Worm (Caenorhabditis elegans) whole organism, late embryonic: ENCODE measurements around the gene Y45F10A.7.
"Not testable (repeated sequence)": the region's sequence is repeated elsewhere in the genome, so short reads cannot be mapped to it uniquely, and the experiment has no call there.

Source experiments
- C38D4.7 ChIP-seq: fragments of 200-800 bp; sonication (Bioruptor generic); optimal IDR thresholded peaks from 2 replicates; lab custom pipeline; 2018; ENCODE audit warnings: mild to moderate bottlenecking, missing genetic modification characterization, moderate library complexity, missing compliant biosample characterization
- Y22D7AL.16 ChIP-seq: sonication (generic microtip); optimal IDR thresholded peaks from 2 replicates; lab custom pipeline; 2016; ENCODE audit warnings: missing genetic modification characterization, missing compliant biosample characterization
- ahr-1 ChIP-seq: sonication (generic microtip); optimal IDR thresholded peaks from 2 replicates; lab custom pipeline; 2016; ENCODE audit warnings: missing genetic modification characterization, missing compliant biosample characterization
- ceh-2 ChIP-seq: sonication (generic microtip); optimal IDR thresholded peaks from 2 replicates; lab custom pipeline; 2016; ENCODE audit warnings: missing genotype, missing genetic modification characterization, missing compliant biosample characterization
- ceh-24 ChIP-seq: sonication (generic microtip); optimal IDR thresholded peaks from 2 replicates; lab custom pipeline; 2016; ENCODE audit warnings: mild to moderate bottlenecking, missing genetic modification characterization, missing compliant biosample characterization
- ceh-31 ChIP-seq: sonication (generic microtip); optimal IDR thresholded peaks from 2 replicates; lab custom pipeline; 2016; ENCODE audit warnings: missing genetic modification characterization, missing compliant biosample characterization
- ceh-34 ChIP-seq: sonication (generic microtip); optimal IDR thresholded peaks from 2 replicates; lab custom pipeline; 2016; ENCODE audit warnings: mild to moderate bottlenecking, missing genetic modification characterization, missing compliant biosample characterization
- ceh-45 ChIP-seq: fragments of 200-800 bp; sonication (Bioruptor generic); IDR thresholded peaks from 2 replicates; pipeline ENCODE4 v1.3.6; 2022; ENCODE audit warnings: missing genetic modification reagents, missing genetic modification characterization, missing compliant biosample characterization
- ceh-48 ChIP-seq: sonication (generic microtip); optimal IDR thresholded peaks from 2 replicates; lab custom pipeline; 2016; ENCODE audit warnings: missing genetic modification characterization, inconsistent platforms, missing compliant biosample characterization
- dmd-4 ChIP-seq: sonication (generic microtip); optimal IDR thresholded peaks from 2 replicates; lab custom pipeline; 2016; ENCODE audit warnings: borderline replicate concordance, missing genetic modification characterization, missing compliant biosample characterization
- dve-1 ChIP-seq: sonication (generic microtip); optimal IDR thresholded peaks from 2 replicates; lab custom pipeline; 2017; ENCODE audit warnings: antibody characterized with exemption, mild to moderate bottlenecking, missing genetic modification characterization, missing compliant biosample characterization
- elt-2 ChIP-seq: sonication (generic microtip); optimal IDR thresholded peaks from 2 replicates; lab custom pipeline; 2016; ENCODE audit warnings: missing genetic modification reagents, missing genetic modification characterization, missing compliant biosample characterization
- fax-1 ChIP-seq: sonication (generic microtip); optimal IDR thresholded peaks from 2 replicates; lab custom pipeline; 2016; ENCODE audit warnings: missing genotype, missing genetic modification characterization, missing compliant biosample characterization
- fkh-10 ChIP-seq: fragments of 150-350 bp; optimal IDR thresholded peaks from 2 replicates; lab custom pipeline; 2014; ENCODE audit warnings: missing biosample characterization, missing genetic modification reagents, missing genetic modification characterization
- hlh-13 ChIP-seq: fragments of 200-800 bp; sonication (Bioruptor generic); optimal IDR thresholded peaks from 2 replicates; lab custom pipeline; 2018; ENCODE audit warnings: mild to moderate bottlenecking, missing genetic modification characterization, missing compliant biosample characterization
- hlh-30 ChIP-seq: sonication (generic microtip); optimal IDR thresholded peaks from 2 replicates; lab custom pipeline; 2017; ENCODE audit warnings: antibody characterized with exemption, missing genetic modification characterization, missing compliant biosample characterization; ENCODE audit not compliant: insufficient read depth
- hlh-6 ChIP-seq: sonication (generic microtip); optimal IDR thresholded peaks from 2 replicates; lab custom pipeline; 2016; ENCODE audit warnings: missing genotype, missing genetic modification characterization, missing compliant biosample characterization
- hlh-8 ChIP-seq: sonication (generic microtip); optimal IDR thresholded peaks from 2 replicates; lab custom pipeline; 2016; ENCODE audit warnings: missing genotype, missing genetic modification characterization, missing compliant biosample characterization
- lim-6 ChIP-seq: sonication (generic microtip); optimal IDR thresholded peaks from 2 replicates; lab custom pipeline; 2016; ENCODE audit warnings: missing genetic modification characterization, missing compliant biosample characterization
- lin-11 ChIP-seq: fragments of 200-800 bp; sonication (Bioruptor generic); optimal IDR thresholded peaks from 2 replicates; lab custom pipeline; 2018; ENCODE audit warnings: mild to moderate bottlenecking, missing genetic modification characterization, missing compliant biosample characterization
- madf-2 ChIP-seq: sonication (generic microtip); optimal IDR thresholded peaks from 2 replicates; lab custom pipeline; 2017; ENCODE audit warnings: missing genetic modification characterization, missing compliant biosample characterization
- mec-3 ChIP-seq: sonication (generic microtip); optimal IDR thresholded peaks from 2 replicates; lab custom pipeline; 2016; ENCODE audit warnings: borderline replicate concordance, missing genetic modification characterization, missing compliant biosample characterization
- nfya-1 ChIP-seq: sonication (generic microtip); optimal IDR thresholded peaks from 2 replicates; lab custom pipeline; 2017; ENCODE audit warnings: missing genetic modification characterization, mild to moderate bottlenecking, missing compliant biosample characterization, antibody characterized with exemption, moderate library complexity
- nhr-232 ChIP-seq: sonication (generic microtip); optimal IDR thresholded peaks from 2 replicates; lab custom pipeline; 2016; ENCODE audit warnings: missing genetic modification characterization, missing compliant biosample characterization
- npax-4 ChIP-seq: sonication (generic microtip); optimal IDR thresholded peaks from 2 replicates; lab custom pipeline; 2016; ENCODE audit warnings: missing genetic modification characterization, missing compliant biosample characterization
- pha-4 ChIP-seq: fragments of 150-350 bp; optimal IDR thresholded peaks from 2 replicates; lab custom pipeline; 2018; ENCODE audit warnings: missing biosample characterization, missing genetic modification reagents, missing genetic modification characterization
- pqm-1 ChIP-seq: sonication (generic microtip); optimal IDR thresholded peaks from 2 replicates; lab custom pipeline; 2016; ENCODE audit warnings: missing genetic modification characterization, missing compliant biosample characterization
- rnt-1 ChIP-seq: sonication (generic microtip); optimal IDR thresholded peaks from 2 replicates; lab custom pipeline; 2016; ENCODE audit warnings: missing genetic modification characterization, missing compliant biosample characterization
- sox-2 ChIP-seq: fragments of 200-800 bp; sonication (Bioruptor generic); IDR thresholded peaks from 2 replicates; pipeline ENCODE4 v1.3.6; 2022; ENCODE audit warnings: missing genetic modification reagents, missing genetic modification characterization, missing compliant biosample characterization
- sox-4 ChIP-seq: sonication (generic microtip); optimal IDR thresholded peaks from 2 replicates; lab custom pipeline; 2017; ENCODE audit warnings: mild to moderate bottlenecking, missing genetic modification characterization, inconsistent platforms, missing compliant biosample characterization
- tbx-2 ChIP-seq: sonication (generic microtip); optimal IDR thresholded peaks from 2 replicates; lab custom pipeline; 2016; ENCODE audit warnings: missing genetic modification characterization, missing compliant biosample characterization
- tbx-7 ChIP-seq: sonication (generic microtip); optimal IDR thresholded peaks from 2 replicates; lab custom pipeline; 2016; ENCODE audit warnings: missing genotype, missing genetic modification characterization, missing compliant biosample characterization
- ttx-3 ChIP-seq: sonication (generic microtip); optimal IDR thresholded peaks from 2 replicates; lab custom pipeline; 2016; ENCODE audit warnings: missing genetic modification reagents, missing genetic modification characterization, missing compliant biosample characterization
- unc-55 ChIP-seq: sonication (generic microtip); optimal IDR thresholded peaks from 2 replicates; lab custom pipeline; 2017; ENCODE audit warnings: missing biosample characterization, missing genetic modification reagents, missing genetic modification characterization
- unc-86 ChIP-seq: sonication (generic microtip); optimal IDR thresholded peaks from 2 replicates; lab custom pipeline; 2016; ENCODE audit warnings: missing genetic modification characterization, missing compliant biosample characterization
- ztf-16 ChIP-seq: sonication (generic microtip); optimal IDR thresholded peaks from 2 replicates; lab custom pipeline; 2017; ENCODE audit warnings: missing genetic modification characterization, missing compliant biosample characterization

Gene Y45F10A.7

DNA sequence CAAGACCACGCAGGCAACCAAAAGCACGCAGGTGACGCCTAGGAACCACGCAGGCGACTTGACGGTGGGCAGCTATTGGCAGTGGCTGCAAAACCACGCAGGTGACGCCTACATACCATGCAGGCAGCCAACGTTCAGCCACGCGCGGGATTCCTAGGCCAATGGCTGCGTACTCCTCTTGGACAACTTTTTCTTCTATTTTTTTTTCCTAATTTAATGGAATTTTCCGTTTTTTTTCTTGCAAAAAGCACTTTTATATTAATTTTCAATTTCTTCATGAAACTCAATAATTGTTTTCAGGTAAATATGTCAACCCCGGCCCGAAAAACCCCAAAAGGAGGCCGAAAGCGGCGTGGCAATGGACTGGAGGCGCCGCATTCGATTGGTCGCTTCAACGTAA is 37.2 kb upstream of the Y45F10A.7 start, which contains the start of gene Y38H8A.7:
Y38H8A.7 (plus strand) TSS at position 301 of the 400 bp plus-strand sequence.
- TF ChIP-seq ahr-1 (tag; lab: Kevin White, UChicago); fkh-10 (GFP tag; lab: Kevin White, UChicago); sox-4: not testable (repeated sequence)

DNA sequence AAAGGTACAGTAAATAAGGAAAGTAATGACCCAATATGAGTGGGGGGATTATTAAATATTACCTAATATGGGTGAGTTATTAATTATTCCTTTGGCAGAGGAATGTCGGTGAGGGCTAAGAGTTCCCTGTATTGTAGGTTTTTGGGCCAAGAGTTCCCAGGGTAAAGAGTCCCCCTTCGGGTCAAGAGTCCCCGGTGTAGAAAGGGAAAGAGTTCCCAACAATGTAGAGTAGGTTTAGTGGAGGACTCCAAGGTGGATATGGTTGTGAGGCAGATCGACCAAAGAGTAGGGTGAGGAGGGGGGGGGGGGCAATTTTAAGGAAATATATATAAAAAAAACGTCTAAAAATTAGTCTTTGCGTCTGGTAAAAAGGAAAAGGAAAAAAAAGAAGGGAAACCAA is 35.5 kb upstream of the Y45F10A.7 start:
- TF ChIP-seq hlh-8 (tag; lab: Kevin White, UChicago) (no peak), ceh-2 (tag; lab: Kevin White, UChicago) (no peak), unc-55 (GFP tag; lab: Kevin White, UChicago) (no peak), pha-4 (tag; lab: Kevin White, UChicago) (no peak), lim-6 (no peak), sox-2 (GFP tag; lab: Robert Waterston, UW) (no peak), C38D4.7 (GFP tag; lab: Kevin White, UChicago) (no peak), ztf-16 (no peak), madf-2 (tag; lab: Kevin White, UChicago) (no peak), rnt-1 (tag; lab: Kevin White, UChicago) (no peak)

DNA sequence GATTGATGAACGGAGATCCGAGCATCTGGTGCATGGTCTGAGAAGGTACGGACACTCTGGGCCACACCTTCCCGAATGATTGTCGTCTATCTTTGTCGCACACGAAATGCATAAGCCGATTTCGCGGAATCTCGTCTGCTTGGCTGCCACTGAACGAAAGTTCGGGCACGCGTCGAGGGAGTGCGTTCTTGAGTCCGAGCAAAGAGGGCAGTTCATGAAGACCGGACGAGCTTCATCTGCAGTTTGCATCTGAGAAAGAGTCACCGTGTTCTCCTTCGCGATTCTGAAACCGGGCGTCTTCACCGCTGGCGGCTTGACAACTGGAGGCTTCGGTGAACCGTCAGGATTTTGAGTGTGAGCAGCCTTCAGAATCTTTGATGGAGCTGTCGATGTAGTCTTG is 34.1 kb upstream of the Y45F10A.7 start:
- TF ChIP-seq hlh-30 (tag; lab: Kevin White, UChicago), result no peak
- no peak for TF ChIP-seq elt-2 (tag; lab: Kevin White, UChicago)
- TF ChIP-seq tbx-7, result no peak
- no peak for TF ChIP-seq ceh-31 (tag; lab: Kevin White, UChicago)
- TF ChIP-seq mec-3 (tag; lab: Kevin White, UChicago), result no peak
- TF ChIP-seq ceh-48, result no peak
- no peak for TF ChIP-seq npax-4 (tag; lab: Kevin White, UChicago)
- TF ChIP-seq dve-1 (tag; lab: Kevin White, UChicago), result no peak
- TF ChIP-seq dmd-4 (tag; lab: Kevin White, UChicago), result no peak
- TF ChIP-seq ceh-34 (tag; lab: Kevin White, UChicago), result no peak
- TF ChIP-seq, all 69 proteins: peak for 0

DNA sequence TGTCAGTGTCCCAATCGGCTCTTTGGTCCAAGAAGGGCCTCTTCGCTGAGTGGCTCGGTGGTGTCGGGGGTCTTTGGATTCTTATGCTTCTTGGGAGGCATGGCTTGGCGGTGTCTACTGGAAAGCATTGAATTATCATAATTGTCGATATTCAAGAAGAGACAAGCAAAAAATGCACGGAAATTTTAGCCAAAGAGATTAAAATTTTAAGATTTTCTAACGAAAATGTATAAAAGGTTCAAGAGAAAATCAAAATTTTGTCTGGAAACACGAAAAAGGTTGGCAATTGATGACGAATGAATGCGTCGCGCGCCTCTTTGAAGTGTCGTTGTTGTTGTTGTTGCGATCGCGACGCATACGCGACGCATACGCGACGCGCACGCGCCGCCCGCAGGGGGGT is 31.5 kb upstream of the Y45F10A.7 start, which contains the start of gene Y38H8A.12:
Y38H8A.12 (minus strand) TSS at position 101 of the 400 bp plus-strand sequence.
- no peak for TF ChIP-seq elt-2 (tag; lab: Kevin White, UChicago)
- TF ChIP-seq lim-6, result no peak
- TF ChIP-seq hlh-30 (tag; lab: Kevin White, UChicago), result no peak
- TF ChIP-seq, all 69 proteins: peak for 0

DNA sequence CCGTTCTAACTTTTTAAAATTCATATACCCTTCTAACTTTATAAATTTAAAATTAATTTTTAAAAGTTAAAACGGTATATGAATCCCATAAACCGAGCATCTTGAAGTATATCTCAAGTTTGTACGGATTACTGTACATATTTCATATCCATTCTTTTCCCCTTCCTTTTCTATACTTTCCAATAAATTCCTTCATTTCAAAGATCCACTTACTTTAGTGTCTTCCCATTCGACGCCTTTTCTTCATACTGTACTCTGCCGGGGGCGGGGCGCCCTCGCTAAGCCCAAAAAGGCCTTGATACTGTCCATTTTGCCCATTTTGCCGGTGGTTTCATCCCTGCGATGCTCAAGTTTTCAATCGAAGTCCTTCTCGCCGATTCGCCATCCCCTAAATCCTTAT is 26.6 kb upstream of the Y45F10A.7 start, which contains the start of gene fezf-1:
fezf-1 (plus strand) TSS at position 301 of the 400 bp plus-strand sequence.
- TF ChIP-seq ttx-3, result no peak
- no peak for TF ChIP-seq hlh-6 (tag; lab: Kevin White, UChicago)
- no peak for TF ChIP-seq unc-86 (tag; lab: Kevin White, UChicago)
- no peak for TF ChIP-seq ceh-45
- TF ChIP-seq nfya-1 (tag; lab: Kevin White, UChicago), result no peak
- no peak for TF ChIP-seq hlh-13 (GFP tag; lab: Kevin White, UChicago)
- TF ChIP-seq npax-4 (tag; lab: Kevin White, UChicago), result no peak

DNA sequence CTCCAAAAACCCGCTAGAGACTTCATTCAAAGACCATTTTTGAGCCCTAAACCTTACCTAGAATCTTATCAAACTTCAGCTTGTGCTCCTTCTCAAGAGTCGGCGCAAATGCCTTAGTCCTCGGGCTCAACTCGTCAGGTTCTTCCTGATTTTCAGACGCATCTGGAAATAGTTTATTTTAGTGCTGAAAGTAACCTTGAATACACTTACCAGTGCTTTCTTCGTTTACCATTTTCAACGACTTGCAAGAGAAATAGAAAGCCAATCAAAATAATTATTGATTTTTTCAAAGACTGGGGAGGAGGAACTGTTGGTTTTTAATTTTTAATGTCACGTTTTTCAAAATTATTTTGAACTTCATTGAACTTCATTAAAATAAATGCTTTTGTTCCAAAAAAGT is 20.4 kb upstream of the Y45F10A.7 start, which contains the start of the genes ttbk-8.1 and Y38H8A.4:
ttbk-8.1 (plus strand) TSS at position 301 of the 400 bp plus-strand sequence.
Y38H8A.4 (minus strand) TSS at position 366 of the 400 bp plus-strand sequence.
- TF ChIP-seq lin-11 (no peak), fax-1 (no peak), tbx-2 (no peak), hlh-13 (GFP tag; lab: Kevin White, UChicago) (no peak), sox-2 (GFP tag; lab: Robert Waterston, UW) (no peak), pqm-1 (tag; lab: Kevin White, UChicago) (no peak), elt-2 (tag; lab: Kevin White, UChicago) (no peak), Y22D7AL.16 (tag; lab: Kevin White, UChicago) (no peak), nhr-232 (tag; lab: Kevin White, UChicago) (no peak), tbx-7 (no peak), ceh-24 (no peak), lim-6 (no peak), madf-2 (tag; lab: Kevin White, UChicago) (no peak)
